Worm (Caenorhabditis elegans) whole organism, mixed stage, embryonic: Measurements from ENCODE around the gene Y34B4A.10.

Experiments used
- M03D4.4 ChIP-seq: sonication (generic microtip); optimal IDR thresholded peaks from 2 replicates; lab custom pipeline; 2017; ENCODE audit warnings: mild to moderate bottlenecking, missing genetic modification characterization, missing compliant biosample characterization
- bed-3 ChIP-seq: fragments of 200-800 bp; sonication (Bioruptor generic); optimal IDR thresholded peaks from 3 replicates; lab custom pipeline; 2018; ENCODE audit warnings: mild to moderate bottlenecking, missing genetic modification characterization, moderate library complexity, missing compliant biosample characterization
- blmp-1 ChIP-seq: fragments of 150-350 bp; optimal IDR thresholded peaks from 2 replicates; lab custom pipeline; 2014; ENCODE audit warnings: missing biosample characterization, missing genetic modification characterization
- ceh-39 ChIP-seq: fragments of 150-350 bp; optimal IDR thresholded peaks from 2 replicates; lab custom pipeline; 2014; ENCODE audit warnings: missing biosample characterization, missing genetic modification characterization
- ceh-83 ChIP-seq: fragments of 200-800 bp; sonication (Bioruptor generic); optimal IDR thresholded peaks from 2 replicates; lab custom pipeline; 2018; ENCODE audit warnings: mild to moderate bottlenecking, missing genetic modification characterization, missing compliant biosample characterization
- ces-1 ChIP-seq: fragments of 150-350 bp; optimal IDR thresholded peaks from 2 replicates; lab custom pipeline; 2014; ENCODE audit warnings: missing biosample characterization, missing genetic modification reagents, missing genetic modification characterization
- cnd-1 ChIP-seq: fragments of 200-800 bp; sonication (Bioruptor generic); optimal IDR thresholded peaks from 2 replicates; lab custom pipeline; 2018; ENCODE audit warnings: mild to moderate bottlenecking, missing genetic modification characterization, missing compliant biosample characterization
- drap-1 ChIP-seq: fragments of 200-800 bp; sonication (Bioruptor generic); optimal IDR thresholded peaks from 3 replicates; lab custom pipeline; 2018; ENCODE audit warnings: mild to moderate bottlenecking, missing genetic modification characterization, missing compliant biosample characterization
- elt-1 ChIP-seq: sonication (generic microtip); optimal IDR thresholded peaks from 2 replicates; lab custom pipeline; 2017; ENCODE audit warnings: missing genetic modification characterization, mild to moderate bottlenecking, missing compliant biosample characterization, antibody characterized with exemption, moderate library complexity, borderline replicate concordance; ENCODE audit not compliant: insufficient read depth
- elt-3 ChIP-seq: fragments of 150-350 bp; optimal IDR thresholded peaks from 2 replicates; lab custom pipeline; 2014; ENCODE audit warnings: missing biosample characterization, missing genetic modification characterization
- flh-1 ChIP-seq: fragments of 200-800 bp; sonication (Bioruptor generic); optimal IDR thresholded peaks from 2 replicates; lab custom pipeline; 2018; ENCODE audit warnings: mild to moderate bottlenecking, missing genetic modification characterization, moderate library complexity, missing compliant biosample characterization
- ham-2 ChIP-seq: fragments of 200-800 bp; sonication (Bioruptor generic); optimal IDR thresholded peaks from 2 replicates; lab custom pipeline; 2018; ENCODE audit warnings: mild to moderate bottlenecking, missing genetic modification characterization, missing compliant biosample characterization
- hlh-1 ChIP-seq: fragments of 150-350 bp; optimal IDR thresholded peaks from 2 replicates; lab custom pipeline; 2014; ENCODE audit warnings: missing biosample characterization, missing genetic modification reagents, missing genetic modification characterization
- lin-13 ChIP-seq: fragments of 150-350 bp; optimal IDR thresholded peaks from 2 replicates; lab custom pipeline; 2014; ENCODE audit warnings: missing biosample characterization, missing genetic modification characterization
- lin-32 ChIP-seq: fragments of 200-800 bp; sonication (Bioruptor generic); optimal IDR thresholded peaks from 2 replicates; lab custom pipeline; 2018; ENCODE audit warnings: mild to moderate bottlenecking, missing genetic modification characterization, missing compliant biosample characterization
- mab-5 ChIP-seq: fragments of 150-350 bp; optimal IDR thresholded peaks from 2 replicates; lab custom pipeline; 2014; ENCODE audit warnings: missing biosample characterization, missing genetic modification characterization
- mep-1 ChIP-seq: fragments of 150-350 bp; optimal IDR thresholded peaks from 2 replicates; lab custom pipeline; 2017; ENCODE audit warnings: missing biosample characterization, missing genetic modification reagents, missing genetic modification characterization, inconsistent platforms
- nhr-12 ChIP-seq: fragments of 150-350 bp; optimal IDR thresholded peaks from 2 replicates; lab custom pipeline; 2014; ENCODE audit warnings: missing biosample characterization, missing genetic modification characterization
- nhr-237 ChIP-seq: fragments of 150-350 bp; optimal IDR thresholded peaks from 2 replicates; lab custom pipeline; 2014; ENCODE audit warnings: missing biosample characterization, missing genetic modification characterization
- nhr-28 ChIP-seq: fragments of 150-350 bp; optimal IDR thresholded peaks from 2 replicates; lab custom pipeline; 2014; ENCODE audit warnings: missing biosample characterization, missing genetic modification characterization
- nhr-76 ChIP-seq: sonication (generic microtip); optimal IDR thresholded peaks from 2 replicates; lab custom pipeline; 2017; ENCODE audit warnings: missing biosample characterization, missing genetic modification characterization
- sem-2 ChIP-seq: fragments of 200-800 bp; sonication (Bioruptor generic); optimal IDR thresholded peaks from 2 replicates; lab custom pipeline; 2018; ENCODE audit warnings: mild to moderate bottlenecking, missing genetic modification characterization, missing compliant biosample characterization
- snpc-4 ChIP-seq: fragments of 150-350 bp; optimal IDR thresholded peaks from 2 replicates; lab custom pipeline; 2014; ENCODE audit warnings: missing biosample characterization, missing genetic modification characterization
- unc-120 ChIP-seq: sonication (generic microtip); optimal IDR thresholded peaks from 2 replicates; lab custom pipeline; 2017; ENCODE audit warnings: missing genetic modification characterization, missing compliant biosample characterization; ENCODE audit not compliant: poor library complexity, severe bottlenecking
- unc-39 ChIP-seq: fragments of 150-350 bp; optimal IDR thresholded peaks from 2 replicates; lab custom pipeline; 2014; ENCODE audit warnings: missing biosample characterization, missing genetic modification characterization
- unc-62 ChIP-seq: fragments of 150-350 bp; optimal IDR thresholded peaks from 2 replicates; lab custom pipeline; 2014; ENCODE audit warnings: missing biosample characterization, missing genetic modification reagents, missing genetic modification characterization
- zip-8 ChIP-seq: fragments of 150-350 bp; optimal IDR thresholded peaks from 2 replicates; lab custom pipeline; 2014; ENCODE audit warnings: missing biosample characterization, missing genetic modification characterization

Y34B4A.10 gene

ce11 chrX:5279674-5280073, 30.0 kb downstream of the Y34B4A.10 start, which contains the start of gene rga-8:
rga-8 (minus strand) TSS chrX:5279774.
- TF ChIP-seq lin-32 (GFP tag; lab: Kevin White, UChicago) = no peak
- TF ChIP-seq ceh-39 = no peak
- no peak for TF ChIP-seq nhr-237 (tag; lab: Kevin White, UChicago)

- TF ChIP-seq hlh-1 (no peak), nhr-12 (tag; lab: Kevin White, UChicago) (no peak), snpc-4 (tag; lab: Kevin White, UChicago) (no peak), cnd-1 (tag; lab: Kevin White, UChicago) (no peak), drap-1 (no peak), zip-8 (no peak), blmp-1 (tag; lab: Kevin White, UChicago) (no peak)
Measured at ce11 chrX:5283531-5283930, 33.8 kb downstream of the Y34B4A.10 start, which contains the start of gene vps-41. vps-41 (plus strand) TSS chrX:5283831.

- TF ChIP-seq zip-8 (no peak), elt-3 (tag; lab: Kevin White, UChicago) (no peak)
Measured at ce11 chrX:5289106-5289505, 39.4 kb downstream of the Y34B4A.10 start.

- TF ChIP-seq unc-62 (GFP tag; lab: Kevin White, UChicago) = no peak
Measured at ce11 chrX:5293862-5294261, 44.2 kb downstream of the Y34B4A.10 start.

- TF ChIP-seq nhr-28 (tag; lab: Kevin White, UChicago) (no peak), ceh-83 (no peak), lin-32 (GFP tag; lab: Kevin White, UChicago) (no peak), elt-1 (tag; lab: Kevin White, UChicago) (no peak), ces-1 (peak; percentile 12), lin-13 (tag; lab: Kevin White, UChicago) (peak; percentile 5), nhr-237 (tag; lab: Kevin White, UChicago) (no peak), mab-5 (tag; lab: Kevin White, UChicago) (no peak), nhr-76 (tag; lab: Kevin White, UChicago) (no peak), bed-3 (no peak), unc-39 (tag; lab: Kevin White, UChicago) (no peak), mep-1 (tag; lab: Kevin White, UChicago) (peak; percentile 29), unc-120 (tag; lab: Kevin White, UChicago) (no peak), flh-1 (GFP tag; lab: Kevin White, UChicago) (no peak), M03D4.4 (tag; lab: Kevin White, UChicago) (no peak), unc-62 (GFP tag; lab: Kevin White, UChicago) (no peak), ceh-39 (no peak), snpc-4 (tag; lab: Kevin White, UChicago) (no peak), ham-2 (GFP tag; lab: Kevin White, UChicago) (no peak), sem-2 (GFP tag; lab: Kevin White, UChicago) (no peak), cnd-1 (tag; lab: Kevin White, UChicago) (no peak), hlh-1 (peak; percentile 46)
Measured at ce11 chrX:5297942-5298611, 48.4 kb downstream of the Y34B4A.10 start, which contains the start of gene ift-81. ift-81 (plus strand) TSS chrX:5298561.
